Fruit fly (Drosophila melanogaster): Measurements from ENCODE around the gene LManII.

Gene LManII

DNA sequence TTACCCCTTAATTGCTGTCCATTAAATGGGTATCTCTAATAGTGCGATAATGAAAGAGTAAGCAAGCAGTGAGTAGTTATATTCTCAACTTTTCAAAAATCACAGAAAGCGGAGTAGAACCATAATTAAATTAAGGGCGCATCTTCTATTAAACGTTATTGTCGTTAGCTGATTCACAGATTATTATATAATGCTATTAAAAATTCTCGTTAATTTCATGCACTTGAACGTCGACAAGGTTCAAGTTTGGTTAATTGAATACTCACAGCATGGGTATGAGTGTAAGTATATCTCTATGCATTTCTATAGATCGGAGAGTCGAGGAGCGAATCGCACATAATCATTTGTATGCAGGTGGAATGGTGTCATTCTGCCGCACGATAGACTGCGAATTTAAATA, 53.4 kb downstream of the LManII start:
- TF ChIP-seq Pdp1 (GFP tag; optimal IDR thresholded peaks at IDR 0.05) (peak in 1 of 2 experiments; percentile 74), pum (GFP tag; optimal IDR thresholded peaks at IDR 0.05) (no peak)

All from whole organism, embryonic.